Worm (Caenorhabditis elegans): ENCODE results near the gene srh-125.

DNA sequence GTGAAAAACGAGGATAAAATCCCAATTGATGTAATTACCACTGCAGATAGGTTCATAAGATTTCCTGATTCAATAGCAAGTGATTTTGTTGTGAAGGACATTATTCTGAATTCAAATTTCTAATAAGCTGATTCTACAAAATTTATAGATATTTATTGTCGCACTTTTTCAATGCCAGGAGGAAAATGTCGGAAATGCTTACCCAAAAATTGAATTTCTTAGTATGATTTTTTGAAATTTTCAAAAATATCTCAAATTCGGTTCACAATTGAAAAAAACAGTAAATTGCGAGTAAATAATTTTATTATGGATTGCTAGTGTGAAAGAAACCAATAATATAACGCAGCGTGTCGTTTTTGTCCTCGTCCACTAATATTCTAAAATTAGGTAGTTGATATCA is 16.3 kb upstream of the srh-125 start, which contains the start of gene srbc-10:
- TF ChIP-seq skn-1 (tag; optimal IDR thresholded peaks at IDR 0.05), result no peak
- no peak for TF ChIP-seq fos-1 (tag; optimal IDR thresholded peaks at IDR 0.05)
- no peak for TF ChIP-seq blmp-1 (tag; optimal IDR thresholded peaks at IDR 0.05)
- TF ChIP-seq snpc-4 (tag; optimal IDR thresholded peaks at IDR 0.05), result no peak
- no peak for TF ChIP-seq unc-130 (tag; optimal IDR thresholded peaks at IDR 0.05)
- no peak for TF ChIP-seq nhr-19 (GFP tag; conservative IDR thresholded peaks at IDR 0.05)

Data from whole organism, L1 larva.